Fruit fly (Drosophila melanogaster) whole organism, embryonic: ENCODE measurements around the gene Ufsp2.
A peak's percentile ranks its signal among the peaks of the same experiment; 100 is the strongest.

Experiments used
- CG10147 ChIP-seq: fragments of 200-800 bp; sonication (Bioruptor generic); optimal IDR thresholded peaks from 2 replicates; lab custom pipeline; 2019; ENCODE audit warnings: missing biosample characterization, mild to moderate bottlenecking, missing genetic modification characterization, moderate library complexity
- CG10366 ChIP-seq: fragments of 200-800 bp; sonication (Bioruptor generic); IDR thresholded peaks from 2 replicates; pipeline ENCODE4 v1.3.6; 2022; ENCODE audit warnings: missing biosample characterization, missing genetic modification characterization
- CG12219 ChIP-seq: fragments of 200-800 bp; sonication (Bioruptor generic); optimal IDR thresholded peaks from 3 replicates; lab custom pipeline; 2018; ENCODE audit warnings: missing biosample characterization, mild to moderate bottlenecking, missing genetic modification characterization
- CG12391 ChIP-seq: fragments of 200-800 bp; sonication (Bioruptor generic); optimal IDR thresholded peaks from 3 replicates; lab custom pipeline; 2018; ENCODE audit warnings: missing biosample characterization, mild to moderate bottlenecking, missing genetic modification characterization, moderate library complexity
- CG13296 ChIP-seq: fragments of 200-800 bp; sonication (Bioruptor generic); optimal IDR thresholded peaks from 3 replicates; lab custom pipeline; 2018; ENCODE audit warnings: missing biosample characterization, mild to moderate bottlenecking, missing genetic modification characterization
- CG14710 ChIP-seq: fragments of 200-800 bp; sonication (Bioruptor generic); optimal IDR thresholded peaks from 3 replicates; lab custom pipeline; 2019; ENCODE audit warnings: missing biosample characterization, mild to moderate bottlenecking, missing genetic modification characterization, moderate library complexity
- CG16813 ChIP-seq: fragments of 200-800 bp; sonication (Bioruptor generic); IDR thresholded peaks from 3 replicates; pipeline ENCODE4 v1.3.6; 2022; ENCODE audit warnings: missing biosample characterization, missing genetic modification characterization; ENCODE audit not compliant: partially characterized antibody
- CG16863 ChIP-seq: fragments of 200-800 bp; sonication (Bioruptor generic); optimal IDR thresholded peaks from 3 replicates; lab custom pipeline; 2016; ENCODE audit warnings: missing biosample characterization, missing genetic modification characterization
- CG17328 ChIP-seq: fragments of 200-800 bp; sonication (Bioruptor generic); IDR thresholded peaks from 2 replicates; pipeline ENCODE4 v1.3.6; 2022; ENCODE audit warnings: missing biosample characterization, missing genetic modification characterization
- CG17802 ChIP-seq: fragments of 200-800 bp; sonication (Bioruptor generic); optimal IDR thresholded peaks from 2 replicates; lab custom pipeline; 2018; ENCODE audit warnings: missing biosample characterization, mild to moderate bottlenecking, missing genetic modification characterization, moderate library complexity
- CG17829 ChIP-seq: fragments of 200-800 bp; optimal IDR thresholded peaks from 2 replicates; lab custom pipeline; 2019; ENCODE audit warnings: missing biosample characterization, mild to moderate bottlenecking, missing genetic modification characterization, moderate library complexity
- CG2129 ChIP-seq: fragments of 200-800 bp; sonication (Bioruptor generic); IDR thresholded peaks from 2 replicates; pipeline ENCODE4 v1.3.6; 2022; ENCODE audit warnings: missing biosample characterization, missing genetic modification characterization; ENCODE audit not compliant: partially characterized antibody
- CG31441 ChIP-seq: fragments of 200-800 bp; sonication (Bioruptor generic); IDR thresholded peaks from 2 replicates; pipeline ENCODE4 v1.3.6; 2022; ENCODE audit warnings: missing biosample characterization, missing genetic modification characterization
- CG34376 ChIP-seq: fragments of 200-800 bp; sonication (Bioruptor generic); optimal IDR thresholded peaks from 2 replicates; lab custom pipeline; 2018; ENCODE audit warnings: missing biosample characterization, mild to moderate bottlenecking, missing genetic modification characterization
- CG6791 ChIP-seq: fragments of 200-800 bp; sonication (Bioruptor generic); IDR thresholded peaks from 3 replicates; pipeline ENCODE4 v1.3.6; 2022; ENCODE audit warnings: missing biosample characterization, missing genetic modification characterization; ENCODE audit not compliant: partially characterized antibody
- CG6813 ChIP-seq: fragments of 200-800 bp; sonication (Bioruptor generic); optimal IDR thresholded peaks from 2 replicates; lab custom pipeline; 2017; ENCODE audit warnings: missing biosample characterization, missing genetic modification characterization, mild to moderate bottlenecking, moderate library complexity, missing genetic modification reagents
- CG7745 ChIP-seq: fragments of 200-800 bp; sonication (Bioruptor generic); optimal IDR thresholded peaks from 2 replicates; lab custom pipeline; 2018; ENCODE audit warnings: missing biosample characterization, mild to moderate bottlenecking, missing genetic modification characterization, moderate library complexity
- CG9215 ChIP-seq: fragments of 200-800 bp; sonication (Bioruptor generic); IDR thresholded peaks from 2 replicates; pipeline ENCODE4 v1.3.6; 2022; ENCODE audit warnings: missing biosample characterization, missing genetic modification characterization
- CG9437 ChIP-seq: fragments of 200-800 bp; sonication (Bioruptor generic); optimal IDR thresholded peaks from 2 replicates; lab custom pipeline; 2018; ENCODE audit warnings: missing biosample characterization, mild to moderate bottlenecking, missing genetic modification characterization
- CG9817 ChIP-seq: fragments of 200-800 bp; sonication (Bioruptor generic); optimal IDR thresholded peaks from 2 replicates; lab custom pipeline; 2018; ENCODE audit warnings: missing biosample characterization, mild to moderate bottlenecking, missing genetic modification characterization, moderate library complexity
- CG9876 ChIP-seq: fragments of 200-800 bp; sonication (Bioruptor generic); optimal IDR thresholded peaks from 2 replicates; lab custom pipeline; 2016; ENCODE audit warnings: missing biosample characterization, missing genetic modification characterization
- Dll ChIP-seq: fragments of 200-800 bp; sonication (Bioruptor generic); IDR thresholded peaks from 4 replicates; pipeline ENCODE4 v1.3.6; 2022; ENCODE audit warnings: missing biosample characterization, missing genetic modification characterization; ENCODE audit not compliant: partially characterized antibody
- Dp ChIP-seq: fragments of 200-800 bp; sonication (Bioruptor generic); optimal IDR thresholded peaks from 2 replicates; lab custom pipeline; 2018; ENCODE audit warnings: missing biosample characterization, mild to moderate bottlenecking, missing genetic modification characterization, moderate library complexity
- Med ChIP-seq: fragments of 200-800 bp; sonication (Bioruptor generic); peaks from one replicate; lab custom pipeline; 2016; ENCODE audit warnings: missing biosample characterization, missing genetic modification characterization, mild to moderate bottlenecking, inconsistent platforms, moderate library complexity
- Myb ChIP-seq: fragments of 200-800 bp; sonication (Bioruptor generic); optimal IDR thresholded peaks from 2 replicates; lab custom pipeline; 2016; ENCODE audit warnings: missing biosample characterization, missing genetic modification characterization
- Spps ChIP-seq: fragments of 200-800 bp; sonication (Bioruptor generic); optimal IDR thresholded peaks from 2 replicates; lab custom pipeline; 2018; ENCODE audit warnings: missing biosample characterization, mild to moderate bottlenecking, missing genetic modification characterization
- Stat92E ChIP-seq, 3 experiments: fragments of >200 bp in 2 of 3; fragments of 200-800 bp in 1 of 3; sonication (Bioruptor generic) in 1 of 3; optimal IDR thresholded peaks; 2 replicates each; lab custom pipeline; 2017 to 2019; ENCODE audit warnings: missing biosample characterization in 3 of 3, missing genetic modification characterization in 3 of 3, mild to moderate bottlenecking in 1 of 3, moderate library complexity in 1 of 3
- ab ChIP-seq: fragments of 200-800 bp; sonication (Bioruptor generic); optimal IDR thresholded peaks from 2 replicates; lab custom pipeline; 2016; ENCODE audit warnings: missing biosample characterization, missing genetic modification characterization
- amos ChIP-seq: fragments of 200-800 bp; sonication (Bioruptor generic); IDR thresholded peaks from 2 replicates; pipeline ENCODE4 v1.3.6; 2022; ENCODE audit warnings: missing biosample characterization, missing genetic modification characterization; ENCODE audit not compliant: partially characterized antibody
- bcd ChIP-seq: fragments of 200-800 bp; sonication (Bioruptor generic); optimal IDR thresholded peaks from 2 replicates; lab custom pipeline; 2017; ENCODE audit warnings: missing biosample characterization, mild to moderate bottlenecking, missing genetic modification characterization
- br ChIP-seq: fragments of >200 bp; optimal IDR thresholded peaks from 2 replicates; lab custom pipeline; 2017
- bsh ChIP-seq, 2 experiments: fragments of 200-800 bp; sonication (Bioruptor generic); optimal IDR thresholded peaks; 2 replicates each; lab custom pipeline; 2017 to 2018; ENCODE audit warnings: mild to moderate bottlenecking in 2 of 2, missing biosample characterization in 2 of 2, missing genetic modification characterization in 2 of 2, moderate library complexity in 1 of 2
- croc ChIP-seq: fragments of 200-800 bp; sonication (Bioruptor generic); conservative IDR thresholded peaks from 3 replicates; pipeline ENCODE4 v1.3.6; 2022; ENCODE audit warnings: missing biosample characterization, missing genetic modification characterization
- dimm ChIP-seq: fragments of 200-800 bp; sonication (Bioruptor generic); IDR thresholded peaks from 2 replicates; pipeline ENCODE4 v1.3.6; 2022; ENCODE audit warnings: missing biosample characterization, missing genetic modification characterization
- dmrt11E ChIP-seq: fragments of 200-800 bp; sonication (Bioruptor generic); optimal IDR thresholded peaks from 3 replicates; lab custom pipeline; 2018; ENCODE audit warnings: missing biosample characterization, mild to moderate bottlenecking, missing genetic modification characterization, moderate library complexity
- emc ChIP-seq: fragments of 200-800 bp; sonication (Bioruptor generic); optimal IDR thresholded peaks from 2 replicates; lab custom pipeline; 2016; ENCODE audit warnings: missing biosample characterization, missing genetic modification characterization
- ftz-f1 ChIP-seq: fragments of 200-800 bp; sonication (Bioruptor generic); optimal IDR thresholded peaks from 2 replicates; lab custom pipeline; 2016; ENCODE audit warnings: missing biosample characterization, missing genetic modification characterization
- hb ChIP-seq: fragments of 200-800 bp; sonication (Bioruptor generic); IDR thresholded peaks from 3 replicates; pipeline ENCODE4 v1.3.6; 2022; ENCODE audit warnings: missing biosample characterization, missing genetic modification characterization; ENCODE audit not compliant: partially characterized antibody
- hbn ChIP-seq: fragments of 200-800 bp; sonication (Bioruptor generic); IDR thresholded peaks from 2 replicates; pipeline ENCODE4 v1.3.6; 2022; ENCODE audit warnings: missing biosample characterization, missing genetic modification characterization; ENCODE audit not compliant: partially characterized antibody
- inv ChIP-seq: fragments of 200-800 bp; sonication (Bioruptor generic); IDR thresholded peaks from 2 replicates; pipeline ENCODE4 v1.3.6; 2022; ENCODE audit warnings: missing biosample characterization, missing genetic modification characterization; ENCODE audit not compliant: partially characterized antibody
- knrl ChIP-seq: fragments of 200-800 bp; sonication (Bioruptor generic); IDR thresholded peaks from 3 replicates; pipeline ENCODE4 v1.3.6; 2022; ENCODE audit warnings: missing biosample characterization, missing genetic modification characterization; ENCODE audit not compliant: partially characterized antibody
- lilli ChIP-seq: fragments of 200-800 bp; sonication (Bioruptor generic); optimal IDR thresholded peaks from 3 replicates; lab custom pipeline; 2016; ENCODE audit warnings: missing biosample characterization, missing genetic modification characterization
- pb ChIP-seq: fragments of 200-800 bp; sonication (Bioruptor generic); optimal IDR thresholded peaks from 3 replicates; lab custom pipeline; 2016; ENCODE audit warnings: missing biosample characterization, missing genetic modification characterization
- slp2 ChIP-seq: fragments of 200-800 bp; sonication (Bioruptor generic); optimal IDR thresholded peaks from 2 replicates; lab custom pipeline; 2016; ENCODE audit warnings: missing biosample characterization, missing genetic modification characterization
- stwl ChIP-seq: fragments of 200-800 bp; sonication (Bioruptor generic); optimal IDR thresholded peaks from 3 replicates; lab custom pipeline; 2018; ENCODE audit warnings: missing biosample characterization, mild to moderate bottlenecking, missing genetic modification characterization, moderate library complexity
- toy ChIP-seq: fragments of 200-800 bp; sonication (Bioruptor generic); IDR thresholded peaks from 2 replicates; pipeline ENCODE4 v1.3.6; 2022; ENCODE audit warnings: missing biosample characterization, missing genetic modification characterization
- z ChIP-seq: fragments of 200-800 bp; sonication (Bioruptor generic); IDR thresholded peaks from 3 replicates; pipeline ENCODE4 v1.3.6; 2022; ENCODE audit warnings: missing biosample characterization, missing genetic modification characterization
- zen ChIP-seq: fragments of 200-800 bp; sonication (Bioruptor generic); optimal IDR thresholded peaks from 3 replicates; lab custom pipeline; 2018; ENCODE audit warnings: missing biosample characterization, mild to moderate bottlenecking, missing genetic modification characterization, moderate library complexity

Ufsp2 gene

DNA sequence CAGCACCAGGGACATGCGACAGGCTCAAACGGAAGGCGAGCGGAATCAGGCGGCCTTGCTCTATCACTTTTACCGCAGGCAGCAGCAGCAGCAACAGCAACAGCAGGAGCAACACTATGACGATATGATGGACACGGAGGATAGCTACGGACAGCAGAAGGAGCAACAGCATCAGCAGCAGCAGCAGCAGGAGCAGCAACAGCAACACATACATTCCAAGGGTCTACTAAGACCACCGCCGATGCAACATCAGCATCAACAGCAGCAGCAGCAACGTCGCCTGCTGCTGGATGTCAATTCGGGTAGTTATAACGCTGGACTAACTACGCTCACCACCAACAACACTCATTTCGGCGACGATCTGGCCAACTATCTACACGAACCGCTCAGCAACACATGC lies 28.6 kb downstream of the Ufsp2 start:
- peak; percentile 51 for TF ChIP-seq Med (GFP tag; lab: Kevin White, UChicago)
- TF ChIP-seq CG10147 (GFP tag; lab: Kevin White, UChicago), result no peak
- TF ChIP-seq CG12219, result no peak

DNA sequence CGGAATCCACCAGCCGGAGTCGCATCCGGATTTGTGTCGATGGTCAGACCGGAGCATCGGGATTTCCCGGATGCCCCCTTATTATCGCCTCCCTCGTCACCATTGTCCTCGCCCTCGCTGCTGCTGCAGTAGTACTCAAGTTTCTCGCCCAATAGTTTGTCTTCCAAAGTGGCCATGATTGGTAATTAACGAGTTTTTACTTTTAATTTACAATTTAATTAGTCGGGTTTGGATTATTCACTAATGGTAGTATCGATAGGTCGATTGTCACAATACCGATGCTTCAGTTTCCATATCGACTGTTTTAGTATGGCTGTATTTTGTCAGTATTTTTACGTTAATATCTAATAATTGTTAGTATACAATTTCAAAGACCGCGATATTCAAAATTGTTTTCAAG lies 33.7 kb downstream of the Ufsp2 start, which contains the start of gene CG7650:
TSS of gene CG7650 (minus strand) at position 278 of the 400 bp plus-strand sequence.
- TF ChIP-seq toy (GFP tag; lab: Robert Waterston, UW), result no peak
- no peak for TF ChIP-seq bcd (GFP tag; lab: Kevin White, UChicago)
- peak; percentile 72 for TF ChIP-seq stwl
- TF ChIP-seq emc (GFP tag; lab: Kevin White, UChicago), result no peak
- TF ChIP-seq hb, result peak; percentile 81
- no peak for TF ChIP-seq CG16863 (GFP tag; lab: Kevin White, UChicago)
- no peak for TF ChIP-seq CG17328
- peak; percentile 92 for TF ChIP-seq amos (GFP tag; lab: Robert Waterston, UW)
- TF ChIP-seq CG9437 (GFP tag; lab: Kevin White, UChicago), result no peak
- TF ChIP-seq CG6791 (GFP tag; lab: Robert Waterston, UW), result peak; percentile 88
- TF ChIP-seq CG17802 (tag; lab: Kevin White, UChicago), result no peak
- no peak for TF ChIP-seq z (GFP tag; lab: Robert Waterston, UW)
- TF ChIP-seq dmrt11E (tag; lab: Kevin White, UChicago), result no peak
- no peak for TF ChIP-seq CG12391 (tag; lab: Kevin White, UChicago)
- TF ChIP-seq ftz-f1, result no peak
- TF ChIP-seq slp2 (GFP tag; lab: Kevin White, UChicago), result peak; percentile 3
- TF ChIP-seq CG6813, result no peak
- peak; percentile 84 for TF ChIP-seq CG2129
- peak in 1 of 3 experiments; percentile 65 for TF ChIP-seq Stat92E (GFP tag; optimal IDR thresholded peaks at IDR 0.05; lab: Kevin White, UChicago)
- TF ChIP-seq Spps (tag; lab: Kevin White, UChicago), result no peak
- no peak for TF ChIP-seq croc
- peak; percentile 97 for TF ChIP-seq hbn (GFP tag; lab: Robert Waterston, UW)
- TF ChIP-seq ab (GFP tag; lab: Kevin White, UChicago), result no peak
- TF ChIP-seq knrl (GFP tag; lab: Robert Waterston, UW), result peak; percentile 86
- TF ChIP-seq pb (GFP tag; lab: Kevin White, UChicago), result no peak
- no peak for TF ChIP-seq CG13296 (GFP tag; lab: Kevin White, UChicago)
- peak; percentile 28 for TF ChIP-seq Myb (GFP tag; lab: Kevin White, UChicago)
- TF ChIP-seq lilli (GFP tag; lab: Kevin White, UChicago), result no peak
- TF ChIP-seq CG31441, result no peak
- no peak for TF ChIP-seq br (lab: Kevin White, UChicago)
- TF ChIP-seq CG9876, result no peak
- TF ChIP-seq dimm (GFP tag; lab: Robert Waterston, UW), result no peak
- peak; percentile 64 for TF ChIP-seq CG14710 (tag; lab: Kevin White, UChicago)
- peak; percentile 75 for TF ChIP-seq inv (GFP tag; lab: Robert Waterston, UW)
- TF ChIP-seq bsh (GFP tag; optimal IDR thresholded peaks at IDR 0.05; lab: Kevin White, UChicago), result no peak
- TF ChIP-seq Dll (GFP tag; lab: Robert Waterston, UW), result peak; percentile 96
- TF ChIP-seq CG9817, result no peak
- peak; percentile 77 for TF ChIP-seq CG16813
- TF ChIP-seq zen, result peak; percentile 77
- TF ChIP-seq CG9215 (GFP tag; lab: Robert Waterston, UW), result no peak
- peak; percentile 96 for TF ChIP-seq CG7745
- TF ChIP-seq CG17829 (tag; lab: Kevin White, UChicago), result peak; percentile 34
- peak; percentile 93 for TF ChIP-seq Dp (GFP tag; lab: Kevin White, UChicago)
- no peak for TF ChIP-seq CG34376 (GFP tag; lab: Kevin White, UChicago)
- TF ChIP-seq CG10366, result no peak
